Fruit fly (Drosophila melanogaster) whole organism, embryonic: ENCODE results near the gene mahe.

Experiments
- Atf-2 ChIP-seq: fragments of 200-800 bp; sonication (Bioruptor generic); optimal IDR thresholded peaks from 2 replicates; lab custom pipeline; 2016; ENCODE audit warnings: missing biosample characterization, missing genetic modification characterization
- Meics ChIP-seq: fragments of 200-800 bp; sonication (Bioruptor generic); optimal IDR thresholded peaks from 2 replicates; lab custom pipeline; 2017; ENCODE audit warnings: missing biosample characterization, mild to moderate bottlenecking, missing genetic modification characterization
- NC2α ChIP-seq: fragments of 200-800 bp; sonication (Bioruptor generic); optimal IDR thresholded peaks from 2 replicates; lab custom pipeline; 2016; ENCODE audit warnings: missing biosample characterization, missing genetic modification characterization
- kay ChIP-seq: fragments of 200-800 bp; sonication (Bioruptor generic); optimal IDR thresholded peaks from 2 replicates; lab custom pipeline; 2016; ENCODE audit warnings: missing biosample characterization, missing genetic modification characterization
- klu ChIP-seq: fragments of 200-800 bp; sonication (Bioruptor generic); IDR thresholded peaks from 2 replicates; pipeline ENCODE4 v1.3.6; 2022; ENCODE audit warnings: missing biosample characterization, missing genetic modification characterization
- nau ChIP-seq: fragments of 200-800 bp; sonication (Bioruptor generic); optimal IDR thresholded peaks from 3 replicates; lab custom pipeline; 2017; ENCODE audit warnings: missing biosample characterization, mild to moderate bottlenecking, missing genetic modification characterization, missing genetic modification reagents

dm6 chrX:7901153-7902038, 29.8 kb downstream of the mahe start, which contains the start of the genes RpS6 and bys:
- no peak for TF ChIP-seq nau (GFP tag; lab: Kevin White, UChicago)
- TF ChIP-seq Atf-2 (GFP tag; lab: Kevin White, UChicago): no peak
- no peak for TF ChIP-seq kay (GFP tag; lab: Kevin White, UChicago)
- TF ChIP-seq klu (GFP tag; lab: Robert Waterston, UW): no peak
- no peak for TF ChIP-seq NC2α
- TF ChIP-seq Meics (GFP tag; lab: Kevin White, UChicago): peak; percentile 66
